Fruit fly (Drosophila melanogaster): Measurements from ENCODE around the gene CG13731.
A peak's percentile ranks its signal among the peaks of the same experiment; 100 is the strongest.

The CG13731 gene

DNA sequence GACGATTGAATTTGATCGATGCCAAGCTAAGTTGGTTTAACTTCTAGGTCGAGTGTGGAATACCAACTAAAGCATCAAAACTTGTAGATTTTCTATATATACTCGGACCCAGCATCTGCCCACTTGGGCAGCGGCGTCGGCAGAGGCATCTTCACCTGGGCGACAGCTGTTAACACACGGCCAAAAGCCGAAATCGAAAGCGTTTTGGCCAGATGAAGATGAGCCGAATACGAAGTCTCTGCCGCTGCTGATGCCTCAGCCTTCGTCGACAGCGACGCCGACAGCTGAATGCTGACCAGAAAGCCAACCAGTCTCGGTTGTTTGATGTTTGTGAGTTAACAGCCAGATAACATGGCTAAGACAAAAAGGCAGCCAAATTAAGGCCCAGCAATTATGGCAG, at the start of gene CG13731:
Gene CG13731, minus strand, starts transcription at position 62 of the 400 bp plus-strand sequence.
- no peak for TF ChIP-seq CG1620 (GFP tag; optimal IDR thresholded peaks at IDR 0.05)
- no peak for TF ChIP-seq CG33017 (tag; optimal IDR thresholded peaks at IDR 0.05)
- no peak for TF ChIP-seq CG7101 (tag; optimal IDR thresholded peaks at IDR 0.05)
- TF ChIP-seq CG12768 (GFP tag; optimal IDR thresholded peaks at IDR 0.05): no peak
- no peak for TF ChIP-seq bab1 (GFP tag; optimal IDR thresholded peaks at IDR 0.05)
- no peak for TF ChIP-seq ovo (GFP tag; optimal IDR thresholded peaks at IDR 0.05)
- TF ChIP-seq pad (GFP tag; optimal IDR thresholded peaks at IDR 0.05): no peak

DNA sequence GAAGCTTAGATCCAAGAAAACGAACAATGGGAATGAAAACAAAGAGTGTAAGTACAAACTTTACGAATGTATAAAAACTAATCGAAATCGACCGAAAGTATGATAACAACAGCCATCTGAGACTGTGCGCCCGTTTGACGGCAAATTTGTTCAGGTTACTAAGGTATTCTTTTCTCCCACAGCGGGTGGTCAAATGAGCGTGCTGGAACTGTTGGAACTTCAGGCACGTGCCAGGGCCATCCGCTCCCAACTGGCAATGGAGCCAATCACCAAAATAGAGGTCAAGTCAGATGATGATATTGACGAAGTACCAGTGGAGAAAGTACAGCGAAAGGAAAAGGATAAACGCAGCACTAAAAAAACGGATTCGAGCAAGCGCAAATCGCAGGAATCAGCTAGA, 47.6 kb upstream of the CG13731 start, which contains the start of gene CG12229:
Gene CG12229, minus strand, starts transcription at position 101 of the 400 bp plus-strand sequence.
- TF ChIP-seq CG7101 (tag; optimal IDR thresholded peaks at IDR 0.05): no peak
- TF ChIP-seq Mnt (GFP tag; optimal IDR thresholded peaks at IDR 0.05): no peak
- no peak for TF ChIP-seq CG14711 (tag; optimal IDR thresholded peaks at IDR 0.05)
- no peak for TF ChIP-seq toe (GFP tag; optimal IDR thresholded peaks at IDR 0.05)
- no peak for TF ChIP-seq CG5204 (GFP tag; optimal IDR thresholded peaks at IDR 0.05)
- TF ChIP-seq cic (GFP tag; optimal IDR thresholded peaks at IDR 0.05): no peak
- TF ChIP-seq bab1 (GFP tag; optimal IDR thresholded peaks at IDR 0.05): no peak
- no peak for TF ChIP-seq CG33017 (tag; optimal IDR thresholded peaks at IDR 0.05)
- TF ChIP-seq Clk (GFP tag; optimal IDR thresholded peaks at IDR 0.05): no peak
- TF ChIP-seq CG12768 (GFP tag; optimal IDR thresholded peaks at IDR 0.05): no peak

DNA sequence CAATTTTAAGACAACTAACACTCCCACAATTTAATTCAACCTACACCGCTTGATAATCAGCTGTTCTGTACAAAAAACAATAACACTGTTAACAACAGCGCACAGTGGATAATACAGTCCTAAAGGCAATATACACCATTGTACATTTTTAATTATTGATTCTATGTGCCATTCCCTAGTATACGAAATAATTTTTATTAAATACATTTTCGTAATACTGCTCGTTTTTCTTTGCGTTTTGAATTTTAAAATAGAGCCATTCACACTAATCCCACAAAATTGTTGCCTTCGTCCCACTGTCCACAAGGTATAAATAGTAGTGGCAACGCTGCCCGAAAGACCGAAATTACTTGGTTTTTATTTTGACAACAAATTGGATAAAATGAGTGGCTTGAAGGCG, 44.8 kb upstream of the CG13731 start, which contains the start of the genes Coq4 and CG32176:
Gene Coq4, minus strand, starts transcription at position 67 of the 400 bp plus-strand sequence.
Gene CG32176, plus strand, starts transcription at position 314 of the 400 bp plus-strand sequence.
- TF ChIP-seq ovo (GFP tag; optimal IDR thresholded peaks at IDR 0.05) (peak; percentile 90), CG7101 (tag; optimal IDR thresholded peaks at IDR 0.05) (peak; percentile 96), cnc (optimal IDR thresholded peaks at IDR 0.05) (no peak), CG12768 (GFP tag; optimal IDR thresholded peaks at IDR 0.05) (peak; percentile 93), CG33017 (tag; optimal IDR thresholded peaks at IDR 0.05) (peak; percentile 93), cic (GFP tag; optimal IDR thresholded peaks at IDR 0.05) (peak; percentile 17), tj (GFP tag; optimal IDR thresholded peaks at IDR 0.05) (peak; percentile 82), CG1620 (GFP tag; optimal IDR thresholded peaks at IDR 0.05) (peak; percentile 98), CG5204 (GFP tag; optimal IDR thresholded peaks at IDR 0.05) (peak; percentile 98), bab1 (GFP tag; optimal IDR thresholded peaks at IDR 0.05) (peak; percentile 97), Mnt (GFP tag; optimal IDR thresholded peaks at IDR 0.05) (peak; percentile 90), Clk (GFP tag; optimal IDR thresholded peaks at IDR 0.05) (peak; percentile 90), CG7045 (GFP tag; optimal IDR thresholded peaks at IDR 0.05) (peak; percentile 96), toe (GFP tag; optimal IDR thresholded peaks at IDR 0.05) (peak; percentile 98), CG11617 (GFP tag; optimal IDR thresholded peaks at IDR 0.05) (peak; percentile 94), Hr96 (GFP tag; optimal IDR thresholded peaks at IDR 0.05) (peak; percentile 96), pad (GFP tag; optimal IDR thresholded peaks at IDR 0.05) (peak; percentile 81), Crg-1 (GFP tag; optimal IDR thresholded peaks at IDR 0.05) (peak; percentile 96), CG14711 (tag; optimal IDR thresholded peaks at IDR 0.05) (peak; percentile 88), kay (GFP tag; ENCODE audit: borderline replicate concordance) (peak; percentile 98)

DNA sequence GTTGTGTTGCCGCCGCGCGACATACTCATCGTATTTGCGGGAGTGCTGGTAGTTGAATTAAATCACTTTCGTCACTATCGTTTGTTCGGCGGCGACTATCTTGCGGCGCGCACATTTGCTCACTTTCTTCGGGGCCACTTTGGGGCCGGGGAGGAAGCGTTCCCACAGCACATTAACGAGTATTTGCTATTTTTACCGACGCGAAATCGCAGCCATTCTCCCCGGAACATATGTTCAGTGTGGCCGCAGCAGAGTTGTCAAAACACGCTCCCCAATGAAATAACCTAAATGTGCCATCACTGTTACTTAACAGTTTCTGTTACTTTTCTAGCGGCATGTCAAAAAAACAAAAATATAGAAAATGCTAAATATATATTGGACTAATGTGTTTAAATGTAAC, 44.2 kb upstream of the CG13731 start, which contains the start of gene frc:
Gene frc, minus strand, starts transcription at position 244 of the 400 bp plus-strand sequence.
- TF ChIP-seq Mnt (GFP tag; optimal IDR thresholded peaks at IDR 0.05): peak; percentile 47
- no peak for TF ChIP-seq Clk (GFP tag; optimal IDR thresholded peaks at IDR 0.05)
- peak; percentile 24 for TF ChIP-seq CG1620 (GFP tag; optimal IDR thresholded peaks at IDR 0.05)
- peak; percentile 4 for TF ChIP-seq CG14711 (tag; optimal IDR thresholded peaks at IDR 0.05)
- TF ChIP-seq tj (GFP tag; optimal IDR thresholded peaks at IDR 0.05): no peak
- no peak for TF ChIP-seq CG7045 (GFP tag; optimal IDR thresholded peaks at IDR 0.05)

DNA sequence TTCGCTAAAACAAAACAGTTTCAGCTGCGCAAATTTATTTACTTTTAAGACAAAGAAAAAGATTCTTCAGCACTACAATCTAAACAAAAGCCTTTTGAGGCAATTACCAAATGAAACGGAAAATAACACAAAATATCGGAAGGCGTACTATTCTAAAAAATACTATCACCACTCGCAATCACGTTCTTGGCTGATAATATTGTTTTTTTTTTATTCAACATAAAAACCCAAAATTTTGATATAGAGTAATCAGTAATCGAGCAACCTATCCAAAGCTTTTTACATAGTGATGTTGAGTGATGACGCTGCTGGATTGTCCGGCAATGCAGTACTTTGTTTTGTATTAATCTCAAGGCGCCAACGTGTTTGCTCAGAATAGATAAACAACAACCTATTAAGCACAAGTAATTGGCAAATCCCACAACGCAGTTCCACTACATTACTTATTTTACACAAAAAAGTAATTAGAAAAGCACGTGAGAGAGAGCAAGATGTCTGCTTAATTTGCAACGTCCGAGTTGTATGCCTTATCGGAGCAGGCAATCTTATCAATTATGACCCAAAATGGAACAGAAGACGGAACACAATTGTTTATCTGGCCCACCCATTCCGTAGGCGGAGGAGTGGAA, 42.3 kb upstream of the CG13731 start:
- TF ChIP-seq tj (GFP tag; optimal IDR thresholded peaks at IDR 0.05) (peak; percentile 13), CG5204 (GFP tag; optimal IDR thresholded peaks at IDR 0.05) (no peak), CG7045 (GFP tag; optimal IDR thresholded peaks at IDR 0.05) (peak; percentile 40), Clk (GFP tag; optimal IDR thresholded peaks at IDR 0.05) (peak; percentile 15), CG14711 (tag; optimal IDR thresholded peaks at IDR 0.05) (peak; percentile 24), ovo (GFP tag; optimal IDR thresholded peaks at IDR 0.05) (no peak), bab1 (GFP tag; optimal IDR thresholded peaks at IDR 0.05) (no peak), toe (GFP tag; optimal IDR thresholded peaks at IDR 0.05) (no peak), CG11617 (GFP tag; optimal IDR thresholded peaks at IDR 0.05) (peak; percentile 17), CG7101 (tag; optimal IDR thresholded peaks at IDR 0.05) (peak; percentile 51), Crg-1 (GFP tag; optimal IDR thresholded peaks at IDR 0.05) (no peak), cic (GFP tag; optimal IDR thresholded peaks at IDR 0.05) (peak; percentile 84), cnc (optimal IDR thresholded peaks at IDR 0.05) (peak in 1 of 2 experiments; percentile 26), CG12768 (GFP tag; optimal IDR thresholded peaks at IDR 0.05) (peak; percentile 9), Mnt (GFP tag; optimal IDR thresholded peaks at IDR 0.05) (peak; percentile 66), CG33017 (tag; optimal IDR thresholded peaks at IDR 0.05) (peak; percentile 52), pad (GFP tag; optimal IDR thresholded peaks at IDR 0.05) (peak; percentile 22), Hr96 (GFP tag; optimal IDR thresholded peaks at IDR 0.05) (no peak), CG1620 (GFP tag; optimal IDR thresholded peaks at IDR 0.05) (no peak), kay (GFP tag; ENCODE audit: borderline replicate concordance) (no peak)

dm6 chr3L:17430390-17430789, 41.6 kb upstream of the CG13731 start:
- TF ChIP-seq Clk (GFP tag; optimal IDR thresholded peaks at IDR 0.05) (no peak), Mnt (GFP tag; optimal IDR thresholded peaks at IDR 0.05) (no peak), pad (GFP tag; optimal IDR thresholded peaks at IDR 0.05) (no peak), CG7101 (tag; optimal IDR thresholded peaks at IDR 0.05) (no peak), CG12768 (GFP tag; optimal IDR thresholded peaks at IDR 0.05) (no peak), CG14711 (tag; optimal IDR thresholded peaks at IDR 0.05) (no peak), bab1 (GFP tag; optimal IDR thresholded peaks at IDR 0.05) (no peak), Crg-1 (GFP tag; optimal IDR thresholded peaks at IDR 0.05) (no peak), CG1620 (GFP tag; optimal IDR thresholded peaks at IDR 0.05) (no peak), CG5204 (GFP tag; optimal IDR thresholded peaks at IDR 0.05) (no peak), CG33017 (tag; optimal IDR thresholded peaks at IDR 0.05) (no peak), ovo (GFP tag; optimal IDR thresholded peaks at IDR 0.05) (no peak)

All from whole organism, adult.